Worm (Caenorhabditis elegans) whole organism, mixed stage, embryonic: Measurements from ENCODE around the gene sax-2.

Source experiments
- ceh-39 ChIP-seq: fragments of 150-350 bp; optimal IDR thresholded peaks from 2 replicates; lab custom pipeline; 2014; ENCODE audit warnings: missing biosample characterization, missing genetic modification characterization
- ceh-43 ChIP-seq: fragments of 200-800 bp; sonication (Bioruptor generic); optimal IDR thresholded peaks from 2 replicates; lab custom pipeline; 2018; ENCODE audit warnings: mild to moderate bottlenecking, missing genetic modification characterization, moderate library complexity, missing compliant biosample characterization
- ceh-83 ChIP-seq: fragments of 200-800 bp; sonication (Bioruptor generic); optimal IDR thresholded peaks from 2 replicates; lab custom pipeline; 2018; ENCODE audit warnings: mild to moderate bottlenecking, missing genetic modification characterization, missing compliant biosample characterization
- ces-1 ChIP-seq: fragments of 150-350 bp; optimal IDR thresholded peaks from 2 replicates; lab custom pipeline; 2014; ENCODE audit warnings: missing biosample characterization, missing genetic modification reagents, missing genetic modification characterization
- cnd-1 ChIP-seq: fragments of 200-800 bp; sonication (Bioruptor generic); optimal IDR thresholded peaks from 2 replicates; lab custom pipeline; 2018; ENCODE audit warnings: mild to moderate bottlenecking, missing genetic modification characterization, missing compliant biosample characterization
- drap-1 ChIP-seq: fragments of 200-800 bp; sonication (Bioruptor generic); optimal IDR thresholded peaks from 3 replicates; lab custom pipeline; 2018; ENCODE audit warnings: mild to moderate bottlenecking, missing genetic modification characterization, missing compliant biosample characterization
- elt-1 ChIP-seq: sonication (generic microtip); optimal IDR thresholded peaks from 2 replicates; lab custom pipeline; 2017; ENCODE audit warnings: missing genetic modification characterization, mild to moderate bottlenecking, missing compliant biosample characterization, antibody characterized with exemption, moderate library complexity, borderline replicate concordance; ENCODE audit not compliant: insufficient read depth
- elt-3 ChIP-seq: fragments of 150-350 bp; optimal IDR thresholded peaks from 2 replicates; lab custom pipeline; 2014; ENCODE audit warnings: missing biosample characterization, missing genetic modification characterization
- flh-1 ChIP-seq: fragments of 200-800 bp; sonication (Bioruptor generic); optimal IDR thresholded peaks from 2 replicates; lab custom pipeline; 2018; ENCODE audit warnings: mild to moderate bottlenecking, missing genetic modification characterization, moderate library complexity, missing compliant biosample characterization
- ham-2 ChIP-seq: fragments of 200-800 bp; sonication (Bioruptor generic); optimal IDR thresholded peaks from 2 replicates; lab custom pipeline; 2018; ENCODE audit warnings: mild to moderate bottlenecking, missing genetic modification characterization, missing compliant biosample characterization
- hlh-1 ChIP-seq: fragments of 150-350 bp; optimal IDR thresholded peaks from 2 replicates; lab custom pipeline; 2014; ENCODE audit warnings: missing biosample characterization, missing genetic modification reagents, missing genetic modification characterization
- lin-32 ChIP-seq: fragments of 200-800 bp; sonication (Bioruptor generic); optimal IDR thresholded peaks from 2 replicates; lab custom pipeline; 2018; ENCODE audit warnings: mild to moderate bottlenecking, missing genetic modification characterization, missing compliant biosample characterization
- lsy-2 ChIP-seq: fragments of 150-350 bp; optimal IDR thresholded peaks from 2 replicates; lab custom pipeline; 2014; ENCODE audit warnings: missing biosample characterization, missing genetic modification characterization
- mab-5 ChIP-seq: fragments of 150-350 bp; optimal IDR thresholded peaks from 2 replicates; lab custom pipeline; 2014; ENCODE audit warnings: missing biosample characterization, missing genetic modification characterization
- mep-1 ChIP-seq: fragments of 150-350 bp; optimal IDR thresholded peaks from 2 replicates; lab custom pipeline; 2017; ENCODE audit warnings: missing biosample characterization, missing genetic modification reagents, missing genetic modification characterization, inconsistent platforms
- mls-2 ChIP-seq: sonication (generic microtip); optimal IDR thresholded peaks from 2 replicates; lab custom pipeline; 2016; ENCODE audit warnings: mild to moderate bottlenecking, missing genetic modification characterization, moderate library complexity, missing compliant biosample characterization
- nhr-12 ChIP-seq: fragments of 150-350 bp; optimal IDR thresholded peaks from 2 replicates; lab custom pipeline; 2014; ENCODE audit warnings: missing biosample characterization, missing genetic modification characterization
- nhr-2 ChIP-seq: fragments of 150-350 bp; optimal IDR thresholded peaks from 2 replicates; lab custom pipeline; 2014; ENCODE audit warnings: missing biosample characterization, missing genetic modification characterization
- nhr-237 ChIP-seq: fragments of 150-350 bp; optimal IDR thresholded peaks from 2 replicates; lab custom pipeline; 2014; ENCODE audit warnings: missing biosample characterization, missing genetic modification characterization
- nhr-28 ChIP-seq: fragments of 150-350 bp; optimal IDR thresholded peaks from 2 replicates; lab custom pipeline; 2014; ENCODE audit warnings: missing biosample characterization, missing genetic modification characterization
- nhr-76 ChIP-seq: sonication (generic microtip); optimal IDR thresholded peaks from 2 replicates; lab custom pipeline; 2017; ENCODE audit warnings: missing biosample characterization, missing genetic modification characterization
- sem-2 ChIP-seq: fragments of 200-800 bp; sonication (Bioruptor generic); optimal IDR thresholded peaks from 2 replicates; lab custom pipeline; 2018; ENCODE audit warnings: mild to moderate bottlenecking, missing genetic modification characterization, missing compliant biosample characterization
- snpc-4 ChIP-seq: fragments of 150-350 bp; optimal IDR thresholded peaks from 2 replicates; lab custom pipeline; 2014; ENCODE audit warnings: missing biosample characterization, missing genetic modification characterization
- tbx-8 ChIP-seq: fragments of 200-800 bp; sonication (Bioruptor generic); optimal IDR thresholded peaks from 2 replicates; lab custom pipeline; 2018; ENCODE audit warnings: mild to moderate bottlenecking, missing genetic modification characterization, moderate library complexity, missing compliant biosample characterization
- unc-120 ChIP-seq: sonication (generic microtip); optimal IDR thresholded peaks from 2 replicates; lab custom pipeline; 2017; ENCODE audit warnings: missing genetic modification characterization, missing compliant biosample characterization; ENCODE audit not compliant: poor library complexity, severe bottlenecking
- unc-39 ChIP-seq: fragments of 150-350 bp; optimal IDR thresholded peaks from 2 replicates; lab custom pipeline; 2014; ENCODE audit warnings: missing biosample characterization, missing genetic modification characterization
- unc-62 ChIP-seq: fragments of 150-350 bp; optimal IDR thresholded peaks from 2 replicates; lab custom pipeline; 2014; ENCODE audit warnings: missing biosample characterization, missing genetic modification reagents, missing genetic modification characterization
- zip-8 ChIP-seq: fragments of 150-350 bp; optimal IDR thresholded peaks from 2 replicates; lab custom pipeline; 2014; ENCODE audit warnings: missing biosample characterization, missing genetic modification characterization
- ztf-11 ChIP-seq: fragments of 150-350 bp; optimal IDR thresholded peaks from 2 replicates; lab custom pipeline; 2014; ENCODE audit warnings: missing biosample characterization, missing genetic modification characterization

The sax-2 gene

ce11 chrIII:5081573-5081823, 28.0 kb upstream of the sax-2 start, which contains the start of gene cox-6A:
TSS of gene cox-6A (plus strand) at chrIII:5081724.
- TF ChIP-seq drap-1 (GFP tag; lab: Kevin White, UChicago) (no peak), nhr-2 (tag; lab: Kevin White, UChicago) (no peak), lin-32 (no peak), unc-120 (tag; lab: Kevin White, UChicago) (no peak), cnd-1 (tag; lab: Kevin White, UChicago) (no peak), hlh-1 (tag; lab: Kevin White, UChicago) (no peak), mep-1 (tag; lab: Kevin White, UChicago) (no peak), sem-2 (GFP tag; lab: Kevin White, UChicago) (no peak), flh-1 (GFP tag; lab: Kevin White, UChicago) (no peak), ceh-83 (GFP tag; lab: Kevin White, UChicago) (no peak)
- TF ChIP-seq, all 35 proteins: peak for 0

DNA sequence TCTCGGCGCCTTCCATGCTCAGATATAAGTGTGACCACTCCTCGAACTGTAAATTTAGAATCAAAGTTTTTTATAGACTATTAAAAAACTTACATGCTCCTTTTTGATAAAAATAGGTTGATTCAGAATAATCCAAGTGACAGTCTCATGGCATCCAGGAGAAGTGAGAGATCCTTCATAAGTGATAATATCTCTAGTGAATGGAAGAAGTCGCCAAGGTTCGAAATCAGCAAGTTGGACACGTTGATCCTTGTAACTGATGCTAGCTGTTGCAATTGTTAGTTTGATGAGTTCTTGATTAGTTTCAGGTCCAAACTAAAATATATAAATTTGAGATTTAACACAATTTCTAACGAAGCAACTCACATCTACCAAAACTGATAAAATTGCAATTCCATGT, 26.2 kb upstream of the sax-2 start:
- no peak for TF ChIP-seq sem-2 (GFP tag; lab: Kevin White, UChicago)
- TF ChIP-seq unc-39 (tag; lab: Kevin White, UChicago) = no peak
- TF ChIP-seq tbx-8 (GFP tag; lab: Kevin White, UChicago) = no peak
- TF ChIP-seq elt-1 (tag; lab: Kevin White, UChicago) = no peak
- TF ChIP-seq ceh-39 (tag; lab: Kevin White, UChicago) = no peak
- no peak for TF ChIP-seq unc-120 (tag; lab: Kevin White, UChicago)
- TF ChIP-seq elt-3 (tag; lab: Kevin White, UChicago) = no peak
- TF ChIP-seq lsy-2 (tag; lab: Kevin White, UChicago) = no peak
- TF ChIP-seq ces-1 (GFP tag; lab: Kevin White, UChicago) = no peak
- TF ChIP-seq nhr-76 (tag; lab: Kevin White, UChicago) = no peak
- TF ChIP-seq unc-62 (GFP tag; lab: Kevin White, UChicago) = no peak
- TF ChIP-seq snpc-4 (tag; lab: Kevin White, UChicago) = no peak
- TF ChIP-seq lin-32 = no peak
- no peak for TF ChIP-seq flh-1 (GFP tag; lab: Kevin White, UChicago)
- no peak for TF ChIP-seq ztf-11 (tag; lab: Kevin White, UChicago)
- TF ChIP-seq cnd-1 (tag; lab: Kevin White, UChicago) = no peak
- no peak for TF ChIP-seq nhr-12 (tag; lab: Kevin White, UChicago)
- no peak for TF ChIP-seq nhr-2 (tag; lab: Kevin White, UChicago)
- no peak for TF ChIP-seq drap-1 (GFP tag; lab: Kevin White, UChicago)

- TF ChIP-seq cnd-1 (tag; lab: Kevin White, UChicago) = no peak
- TF ChIP-seq ces-1 (GFP tag; lab: Kevin White, UChicago) = peak; percentile 0
- TF ChIP-seq, all 35 proteins: peak for 1
Observed at ce11 chrIII:5085529-5085928, 24.0 kb upstream of the sax-2 start, which contains the start of gene cah-1. TSS of gene cah-1 (minus strand) at chrIII:5085629.

DNA sequence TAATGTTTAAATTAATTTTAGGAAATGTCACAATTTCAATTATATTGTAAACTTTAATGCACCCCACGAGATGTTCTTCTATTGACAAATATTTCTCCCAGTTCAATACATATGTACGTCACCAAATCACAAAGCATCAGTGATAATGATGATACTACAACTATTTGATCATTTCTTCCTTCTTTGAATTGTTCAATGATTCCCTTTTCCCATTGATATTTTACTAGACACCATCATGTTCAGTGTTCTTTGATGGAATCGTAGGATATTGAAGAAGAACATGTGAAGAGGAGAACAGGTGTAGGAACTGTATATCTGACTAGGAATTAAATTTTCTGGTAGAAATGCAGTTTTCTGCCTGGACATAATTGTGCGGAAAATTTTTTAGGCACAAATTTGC, 20.0 kb upstream of the sax-2 start:
- TF ChIP-seq flh-1 (GFP tag; lab: Kevin White, UChicago) (no peak), ztf-11 (tag; lab: Kevin White, UChicago) (no peak), ces-1 (GFP tag; lab: Kevin White, UChicago) (no peak), lsy-2 (tag; lab: Kevin White, UChicago) (no peak), zip-8 (tag; lab: Kevin White, UChicago) (no peak), snpc-4 (tag; lab: Kevin White, UChicago) (no peak), ceh-43 (GFP tag; lab: Kevin White, UChicago) (no peak), nhr-28 (no peak)

DNA sequence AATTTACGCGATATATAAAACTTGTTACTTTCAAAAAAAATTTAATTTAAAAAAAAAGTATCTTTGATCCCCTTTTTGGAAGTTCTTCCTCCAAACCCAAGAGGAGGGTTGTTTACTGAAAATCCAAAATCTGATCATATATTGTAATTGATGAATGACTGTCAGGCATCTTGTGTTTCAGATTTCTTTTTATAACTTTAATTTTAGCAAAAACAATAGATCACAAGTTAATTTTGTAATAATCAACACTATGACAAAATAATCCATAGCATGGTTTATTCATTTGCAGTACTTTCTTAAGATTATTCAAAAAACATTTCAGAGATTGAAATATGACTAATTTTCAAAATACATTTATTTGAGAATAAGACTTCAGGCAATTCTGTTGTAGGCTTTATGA, 17.2 kb upstream of the sax-2 start:
- TF ChIP-seq sem-2 (GFP tag; lab: Kevin White, UChicago) (no peak), mab-5 (no peak), nhr-12 (tag; lab: Kevin White, UChicago) (no peak), mls-2 (no peak), ces-1 (GFP tag; lab: Kevin White, UChicago) (no peak), ham-2 (no peak), tbx-8 (GFP tag; lab: Kevin White, UChicago) (no peak), lsy-2 (tag; lab: Kevin White, UChicago) (no peak), hlh-1 (tag; lab: Kevin White, UChicago) (no peak), nhr-237 (tag; lab: Kevin White, UChicago) (no peak), ceh-39 (tag; lab: Kevin White, UChicago) (no peak), nhr-76 (tag; lab: Kevin White, UChicago) (no peak), ceh-43 (GFP tag; lab: Kevin White, UChicago) (no peak), elt-3 (tag; lab: Kevin White, UChicago) (no peak), ceh-83 (GFP tag; lab: Kevin White, UChicago) (no peak)
- TF ChIP-seq, all 35 proteins: peak for 0
